Fruit fly (Drosophila melanogaster) whole organism, embryonic: ENCODE measurements around the gene CG14971.

Experiments used
- CG10321 ChIP-seq: fragments of 200-800 bp; sonication (Bioruptor generic); IDR thresholded peaks from 2 replicates; pipeline ENCODE4 v1.3.6; 2022; ENCODE audit warnings: missing biosample characterization, missing genetic modification characterization
- CG10543 ChIP-seq: fragments of 200-800 bp; sonication (Bioruptor generic); optimal IDR thresholded peaks from 3 replicates; lab custom pipeline; 2017; ENCODE audit warnings: missing biosample characterization, mild to moderate bottlenecking, missing genetic modification characterization, moderate library complexity
- CG11695 ChIP-seq: fragments of 200-800 bp; sonication (Bioruptor generic); IDR thresholded peaks from 3 replicates; pipeline ENCODE4 v1.3.6; 2022; ENCODE audit warnings: missing biosample characterization, missing genetic modification characterization
- CG11723 ChIP-seq: fragments of 200-800 bp; sonication (Bioruptor generic); optimal IDR thresholded peaks from 2 replicates; lab custom pipeline; 2017; ENCODE audit warnings: missing biosample characterization, mild to moderate bottlenecking, missing genetic modification characterization
- CG12236 ChIP-seq: fragments of 200-800 bp; sonication (Bioruptor generic); optimal IDR thresholded peaks from 2 replicates; lab custom pipeline; 2016; ENCODE audit warnings: missing biosample characterization, missing genetic modification characterization
- CG14965 ChIP-seq: fragments of 200-800 bp; sonication (Bioruptor generic); optimal IDR thresholded peaks from 2 replicates; lab custom pipeline; 2016; ENCODE audit warnings: missing biosample characterization, missing genetic modification characterization, borderline replicate concordance
- CG1529 ChIP-seq: fragments of 200-800 bp; sonication (Bioruptor generic); optimal IDR thresholded peaks from 3 replicates; lab custom pipeline; 2018; ENCODE audit warnings: missing biosample characterization, missing genetic modification characterization
- CG15601 ChIP-seq: fragments of 200-800 bp; sonication (Bioruptor generic); optimal IDR thresholded peaks from 3 replicates; lab custom pipeline; 2019; ENCODE audit warnings: missing biosample characterization, mild to moderate bottlenecking, missing genetic modification characterization, moderate library complexity
- CG17568 ChIP-seq: fragments of 200-800 bp; sonication (Bioruptor generic); optimal IDR thresholded peaks from 2 replicates; lab custom pipeline; 2018; ENCODE audit warnings: missing biosample characterization, mild to moderate bottlenecking, missing genetic modification characterization, moderate library complexity
- CG1792 ChIP-seq: fragments of 200-800 bp; sonication (Bioruptor generic); optimal IDR thresholded peaks from 2 replicates; lab custom pipeline; 2016; ENCODE audit warnings: missing biosample characterization, missing genetic modification characterization
- CG2889 ChIP-seq: fragments of 200-800 bp; sonication (Bioruptor generic); IDR thresholded peaks from 3 replicates; pipeline ENCODE4 v1.3.6; 2022; ENCODE audit warnings: missing biosample characterization, missing genetic modification characterization
- CG30403 ChIP-seq: fragments of 200-800 bp; sonication (Bioruptor generic); optimal IDR thresholded peaks from 3 replicates; lab custom pipeline; 2016; ENCODE audit warnings: missing biosample characterization, missing genetic modification characterization
- CG3065 ChIP-seq: fragments of 200-800 bp; sonication (Bioruptor generic); optimal IDR thresholded peaks from 2 replicates; lab custom pipeline; 2016; ENCODE audit warnings: missing biosample characterization, missing genetic modification characterization
- CG42726 ChIP-seq: fragments of 200-800 bp; sonication (Bioruptor generic); IDR thresholded peaks from 2 replicates; pipeline ENCODE4 v1.3.6; 2022; ENCODE audit warnings: missing biosample characterization, missing genetic modification characterization; ENCODE audit not compliant: partially characterized antibody
- CG4617 ChIP-seq: fragments of 200-800 bp; sonication (Bioruptor generic); optimal IDR thresholded peaks from 3 replicates; lab custom pipeline; 2016; ENCODE audit warnings: missing biosample characterization, missing genetic modification characterization, borderline replicate concordance
- CG4707 ChIP-seq: fragments of 200-800 bp; sonication (Bioruptor generic); optimal IDR thresholded peaks from 2 replicates; lab custom pipeline; 2018; ENCODE audit warnings: missing biosample characterization, mild to moderate bottlenecking, missing genetic modification characterization, moderate library complexity
- CG6683 ChIP-seq: fragments of 200-800 bp; sonication (Bioruptor generic); optimal IDR thresholded peaks from 2 replicates; lab custom pipeline; 2017; ENCODE audit warnings: missing biosample characterization, mild to moderate bottlenecking, missing genetic modification characterization, missing genetic modification reagents
- CG7987 ChIP-seq: fragments of 200-800 bp; sonication (Bioruptor generic); optimal IDR thresholded peaks from 2 replicates; lab custom pipeline; 2018; ENCODE audit warnings: missing biosample characterization, mild to moderate bottlenecking, missing genetic modification characterization, moderate library complexity
- CG8089 ChIP-seq: fragments of 200-800 bp; sonication (Bioruptor generic); optimal IDR thresholded peaks from 3 replicates; lab custom pipeline; 2016; ENCODE audit warnings: missing biosample characterization, missing genetic modification characterization
- CG8478 ChIP-seq: fragments of >200 bp; optimal IDR thresholded peaks from 2 replicates; lab custom pipeline; 2018
- Dfd ChIP-seq, 2 experiments: fragments of >200 bp; optimal IDR thresholded peaks; 2 replicates each; lab custom pipeline; 2017; ENCODE audit warnings: missing biosample characterization in 2 of 2, missing genetic modification characterization in 2 of 2
- Doc3 ChIP-seq: fragments of 200-800 bp; sonication (Bioruptor generic); IDR thresholded peaks from 3 replicates; pipeline ENCODE4 v1.3.6; 2022; ENCODE audit warnings: missing biosample characterization, missing genetic modification characterization; ENCODE audit not compliant: partially characterized antibody
- Mes4 ChIP-seq: fragments of 200-800 bp; sonication (Bioruptor generic); optimal IDR thresholded peaks from 2 replicates; lab custom pipeline; 2016; ENCODE audit warnings: missing biosample characterization, missing genetic modification characterization
- NC2α ChIP-seq: fragments of 200-800 bp; sonication (Bioruptor generic); optimal IDR thresholded peaks from 2 replicates; lab custom pipeline; 2016; ENCODE audit warnings: missing biosample characterization, missing genetic modification characterization
- Nf-YA ChIP-seq: fragments of 200-800 bp; sonication (Bioruptor generic); IDR thresholded peaks from 2 replicates; pipeline ENCODE4 v1.3.6; 2022; ENCODE audit warnings: missing biosample characterization, missing genetic modification characterization
- Oaz ChIP-seq: fragments of 200-800 bp; sonication (Bioruptor generic); IDR thresholded peaks from 2 replicates; pipeline ENCODE4 v1.3.6; 2022; ENCODE audit warnings: missing biosample characterization, missing genetic modification characterization
- Stat92E ChIP-seq, 3 experiments: fragments of >200 bp in 2 of 3; fragments of 200-800 bp in 1 of 3; sonication (Bioruptor generic) in 1 of 3; optimal IDR thresholded peaks; 2 replicates each; lab custom pipeline; 2017 to 2019; ENCODE audit warnings: missing biosample characterization in 3 of 3, missing genetic modification characterization in 3 of 3, mild to moderate bottlenecking in 1 of 3, moderate library complexity in 1 of 3
- bab2 ChIP-seq: fragments of 200-800 bp; sonication (Bioruptor generic); optimal IDR thresholded peaks from 2 replicates; lab custom pipeline; 2016; ENCODE audit warnings: missing biosample characterization, missing genetic modification characterization
- cato ChIP-seq: fragments of 200-800 bp; sonication (Bioruptor generic); optimal IDR thresholded peaks from 2 replicates; lab custom pipeline; 2016; ENCODE audit warnings: missing biosample characterization, missing genetic modification characterization, borderline replicate concordance
- ci ChIP-seq: fragments of 200-800 bp; sonication (Bioruptor generic); IDR thresholded peaks from 3 replicates; pipeline ENCODE4 v1.3.6; 2022; ENCODE audit warnings: missing biosample characterization, missing genetic modification characterization
- ems ChIP-seq: fragments of 200-800 bp; sonication (Bioruptor generic); optimal IDR thresholded peaks from 3 replicates; lab custom pipeline; 2016; ENCODE audit warnings: missing biosample characterization, missing genetic modification characterization
- grn ChIP-seq: fragments of 200-800 bp; sonication (Bioruptor generic); optimal IDR thresholded peaks from 3 replicates; lab custom pipeline; 2017; ENCODE audit warnings: missing biosample characterization, missing genetic modification characterization
- hb ChIP-seq: fragments of 200-800 bp; sonication (Bioruptor generic); IDR thresholded peaks from 3 replicates; pipeline ENCODE4 v1.3.6; 2022; ENCODE audit warnings: missing biosample characterization, missing genetic modification characterization; ENCODE audit not compliant: partially characterized antibody
- insv ChIP-seq, 2 experiments: fragments of 200-800 bp; sonication (Bioruptor generic); optimal IDR thresholded peaks; 3 replicates each; lab custom pipeline; 2016 to 2018; ENCODE audit warnings: missing biosample characterization in 2 of 2, missing genetic modification characterization in 2 of 2
- kay ChIP-seq: fragments of 200-800 bp; sonication (Bioruptor generic); optimal IDR thresholded peaks from 2 replicates; lab custom pipeline; 2016; ENCODE audit warnings: missing biosample characterization, missing genetic modification characterization
- lola ChIP-seq, 3 experiments: fragments of >200 bp in 2 of 3; fragments of 200-800 bp in 1 of 3; sonication (Bioruptor generic) in 1 of 3; optimal IDR thresholded peaks; 2 replicates each; lab custom pipeline; 2017 to 2019; ENCODE audit warnings: missing biosample characterization in 3 of 3, missing genetic modification characterization in 3 of 3, mild to moderate bottlenecking in 1 of 3, moderate library complexity in 1 of 3
- nau ChIP-seq: fragments of 200-800 bp; sonication (Bioruptor generic); optimal IDR thresholded peaks from 3 replicates; lab custom pipeline; 2017; ENCODE audit warnings: missing biosample characterization, mild to moderate bottlenecking, missing genetic modification characterization, missing genetic modification reagents
- nerfin-1 ChIP-seq: fragments of 200-800 bp; sonication (Bioruptor generic); optimal IDR thresholded peaks from 3 replicates; lab custom pipeline; 2019; ENCODE audit warnings: missing biosample characterization, mild to moderate bottlenecking, missing genetic modification characterization, moderate library complexity
- odd ChIP-seq: fragments of 200-800 bp; sonication (Bioruptor generic); optimal IDR thresholded peaks from 2 replicates; lab custom pipeline; 2017; ENCODE audit warnings: missing biosample characterization, mild to moderate bottlenecking, missing genetic modification characterization
- peb ChIP-seq: fragments of 200-800 bp; sonication (Bioruptor generic); IDR thresholded peaks from 2 replicates; pipeline ENCODE4 v1.3.6; 2022; ENCODE audit warnings: missing biosample characterization, missing genetic modification characterization
- prd ChIP-seq, 3 experiments: fragments of >200 bp in 2 of 3; fragments of 200-800 bp in 1 of 3; sonication (Bioruptor generic) in 1 of 3; optimal IDR thresholded peaks in 2 of 3; IDR thresholded peaks in 1 of 3; 2 replicates in 2 of 3; 3 replicates in 1 of 3; pipeline versions ENCODE4 v1.3.6 to Lab custom; 2017 to 2022; ENCODE audit warnings: missing biosample characterization in 1 of 3, missing genetic modification characterization in 1 of 3
- pros ChIP-seq: fragments of 200-800 bp; sonication (Bioruptor generic); optimal IDR thresholded peaks from 3 replicates; lab custom pipeline; 2019; ENCODE audit warnings: missing biosample characterization, mild to moderate bottlenecking, missing genetic modification characterization, moderate library complexity
- ro ChIP-seq: fragments of 200-800 bp; sonication (Bioruptor generic); IDR thresholded peaks from 2 replicates; pipeline ENCODE4 v1.3.6; 2022; ENCODE audit warnings: missing biosample characterization, missing genetic modification characterization
- slp2 ChIP-seq: fragments of 200-800 bp; sonication (Bioruptor generic); optimal IDR thresholded peaks from 2 replicates; lab custom pipeline; 2016; ENCODE audit warnings: missing biosample characterization, missing genetic modification characterization
- stc ChIP-seq: fragments of 200-800 bp; sonication (Bioruptor generic); IDR thresholded peaks from 2 replicates; pipeline ENCODE4 v1.3.6; 2022; ENCODE audit warnings: missing biosample characterization, missing genetic modification characterization
- stwl ChIP-seq: fragments of 200-800 bp; sonication (Bioruptor generic); optimal IDR thresholded peaks from 3 replicates; lab custom pipeline; 2018; ENCODE audit warnings: missing biosample characterization, mild to moderate bottlenecking, missing genetic modification characterization, moderate library complexity
- unpg ChIP-seq: fragments of 200-800 bp; sonication (Bioruptor generic); optimal IDR thresholded peaks from 3 replicates; lab custom pipeline; 2018; ENCODE audit warnings: missing biosample characterization, mild to moderate bottlenecking, missing genetic modification characterization, moderate library complexity
- vnd ChIP-seq: fragments of 200-800 bp; sonication (Bioruptor generic); IDR thresholded peaks from 3 replicates; pipeline ENCODE4 v1.3.6; 2022; ENCODE audit warnings: missing biosample characterization, missing genetic modification characterization; ENCODE audit not compliant: partially characterized antibody
- wdn ChIP-seq: fragments of 200-800 bp; sonication (Bioruptor generic); IDR thresholded peaks from 2 replicates; pipeline ENCODE4 v1.3.6; 2022; ENCODE audit warnings: missing biosample characterization, missing genetic modification characterization

The CG14971 gene

dm6 chr3L:3517894-3518293, 46.8 kb upstream of the CG14971 start (continued):
- TF ChIP-seq nerfin-1 (tag; lab: Kevin White, UChicago) (peak; percentile 77), CG15601 (peak; percentile 80), CG3065 (GFP tag; lab: Kevin White, UChicago) (peak; percentile 5), Stat92E (GFP tag; optimal IDR thresholded peaks at IDR 0.05; lab: Kevin White, UChicago) (peak in 1 of 3 experiments; percentile 1), ro (GFP tag; lab: Robert Waterston, UW) (peak; percentile 74), lola (GFP tag; optimal IDR thresholded peaks at IDR 0.05; lab: Kevin White, UChicago) (peak in 1 of 3 experiments; percentile 62), CG6683 (GFP tag; lab: Kevin White, UChicago) (peak; percentile 77), CG1792 (peak; percentile 81), ci (peak; percentile 98), unpg (peak; percentile 87), Nf-YA (peak; percentile 94), CG2889 (GFP tag; lab: Robert Waterston, UW) (peak; percentile 93), CG42726 (GFP tag; lab: Robert Waterston, UW) (no peak), CG30403 (GFP tag; lab: Kevin White, UChicago) (peak; percentile 92), Mes4 (GFP tag; lab: Kevin White, UChicago) (peak; percentile 86), wdn (peak; percentile 90), CG4707 (peak; percentile 59), CG4617 (GFP tag; lab: Kevin White, UChicago) (peak; percentile 53), CG11723 (GFP tag; lab: Kevin White, UChicago) (peak; percentile 79), grn (GFP tag; lab: Kevin White, UChicago) (peak; percentile 27), NC2α (GFP tag; lab: Kevin White, UChicago) (peak; percentile 68), prd (optimal IDR thresholded peaks at IDR 0.05; lab: Kevin White, UChicago) (no peak), prd (GFP tag; IDR thresholded peaks at IDR 0.05; lab: Robert Waterston, UW) (peak; percentile 88), stwl (tag; lab: Kevin White, UChicago) (peak; percentile 15), odd (GFP tag; lab: Kevin White, UChicago) (peak; percentile 83), peb (peak; percentile 84), CG17568 (GFP tag; lab: Kevin White, UChicago) (peak; percentile 73), CG1529 (GFP tag; lab: Kevin White, UChicago) (peak; percentile 79), bab2 (GFP tag; lab: Kevin White, UChicago) (peak; percentile 94), kay (GFP tag; lab: Kevin White, UChicago) (peak; percentile 81), slp2 (GFP tag; lab: Kevin White, UChicago) (peak; percentile 85), CG14965 (GFP tag; lab: Kevin White, UChicago) (peak; percentile 62), CG12236 (peak; percentile 82), cato (peak; percentile 81), Dfd (GFP tag; optimal IDR thresholded peaks at IDR 0.05; lab: Kevin White, UChicago) (no peak), ems (GFP tag; lab: Kevin White, UChicago) (peak; percentile 53), CG11695 (GFP tag; lab: Robert Waterston, UW) (peak; percentile 92), CG8478 (lab: Kevin White, UChicago) (no peak), Doc3 (no peak), hb (GFP tag; lab: Robert Waterston, UW) (no peak), pros (GFP tag; lab: Kevin White, UChicago) (no peak), Oaz (GFP tag; lab: Robert Waterston, UW) (peak; percentile 93), vnd (GFP tag; lab: Robert Waterston, UW) (no peak), CG8089 (GFP tag; lab: Kevin White, UChicago) (peak; percentile 78), insv (GFP tag; optimal IDR thresholded peaks at IDR 0.05; lab: Kevin White, UChicago) (peak in 1 of 2 experiments; percentile 17), CG7987 (GFP tag; lab: Kevin White, UChicago) (peak; percentile 68), CG10321 (peak; percentile 72), CG10543 (GFP tag; lab: Kevin White, UChicago) (peak; percentile 69), stc (GFP tag; lab: Robert Waterston, UW) (peak; percentile 63), nau (GFP tag; lab: Kevin White, UChicago) (peak; percentile 83)
